Worm (Caenorhabditis elegans) whole organism, L1 larva: ENCODE measurements around the gene R12C12.6.
"Not testable (repeated sequence)": the region's sequence is repeated elsewhere in the genome, so short reads cannot be mapped to it uniquely, and the experiment has no call there.

Source experiments
- C16A3.4 ChIP-seq: fragments of 150-350 bp; optimal IDR thresholded peaks from 2 replicates; lab custom pipeline; 2014; ENCODE audit warnings: missing biosample characterization, missing genetic modification characterization
- C34B4.2 ChIP-seq: sonication (generic microtip); optimal IDR thresholded peaks from 2 replicates; lab custom pipeline; 2017; ENCODE audit warnings: mild to moderate bottlenecking, missing genetic modification characterization, missing compliant biosample characterization
- ama-1 ChIP-seq: fragments of 150-350 bp; optimal IDR thresholded peaks from 2 replicates; lab custom pipeline; 2014
- blmp-1 ChIP-seq: fragments of 150-350 bp; optimal IDR thresholded peaks from 2 replicates; lab custom pipeline; 2014; ENCODE audit warnings: missing biosample characterization, missing genetic modification characterization
- ceh-90 ChIP-seq: sonication (generic microtip); optimal IDR thresholded peaks from 2 replicates; lab custom pipeline; 2016; ENCODE audit warnings: missing genetic modification characterization, missing compliant biosample characterization
- efl-3 ChIP-seq: fragments of 200-800 bp; sonication (Bioruptor generic); optimal IDR thresholded peaks from 2 replicates; lab custom pipeline; 2018; ENCODE audit warnings: mild to moderate bottlenecking, missing genetic modification characterization, missing compliant biosample characterization
- egl-13 ChIP-seq: sonication (generic microtip); optimal IDR thresholded peaks from 2 replicates; lab custom pipeline; 2016; ENCODE audit warnings: missing genotype, missing genetic modification reagents, missing genetic modification characterization, missing compliant biosample characterization
- egl-27 ChIP-seq, 2 experiments: fragments of 150-350 bp in 1 of 2; sonication (generic microtip); optimal IDR thresholded peaks; 3 replicates each; lab custom pipeline; 2017 to 2018; ENCODE audit warnings: missing biosample characterization in 2 of 2, missing genetic modification characterization in 2 of 2, missing genetic modification reagents in 2 of 2
- elt-2 ChIP-seq: sonication (generic microtip); optimal IDR thresholded peaks from 2 replicates; lab custom pipeline; 2016; ENCODE audit warnings: missing genetic modification characterization, mild to moderate bottlenecking, inconsistent platforms, missing compliant biosample characterization, missing genetic modification reagents
- fkh-10 ChIP-seq: sonication (generic microtip); optimal IDR thresholded peaks from 2 replicates; lab custom pipeline; 2017; ENCODE audit warnings: missing biosample characterization, missing genetic modification reagents, missing genetic modification characterization
- fkh-8 ChIP-seq: sonication (generic microtip); optimal IDR thresholded peaks from 2 replicates; lab custom pipeline; 2016; ENCODE audit warnings: mild to moderate bottlenecking, missing genetic modification characterization, missing compliant biosample characterization
- fos-1 ChIP-seq: fragments of 150-350 bp; optimal IDR thresholded peaks from 2 replicates; lab custom pipeline; 2014; ENCODE audit warnings: missing biosample characterization, missing genetic modification characterization
- hlh-17 ChIP-seq: fragments of 200-800 bp; sonication (Bioruptor generic); optimal IDR thresholded peaks from 2 replicates; lab custom pipeline; 2018; ENCODE audit warnings: missing genetic modification characterization, mild to moderate bottlenecking, missing compliant biosample characterization, moderate library complexity, borderline replicate concordance
- hlh-4 ChIP-seq: sonication (generic microtip); optimal IDR thresholded peaks from 2 replicates; lab custom pipeline; 2016; ENCODE audit warnings: mild to moderate bottlenecking, missing genetic modification characterization, missing compliant biosample characterization
- irx-1 ChIP-seq: sonication (generic microtip); optimal IDR thresholded peaks from 2 replicates; lab custom pipeline; 2016; ENCODE audit warnings: missing genetic modification characterization, missing compliant biosample characterization
- isw-1 ChIP-seq: fragments of 200-800 bp; sonication (Bioruptor generic); IDR thresholded peaks from 2 replicates; pipeline ENCODE4 v1.3.6; 2022; ENCODE audit warnings: missing genetic modification characterization, missing compliant biosample characterization
- lin-39 ChIP-seq: fragments of 150-350 bp; optimal IDR thresholded peaks from 2 replicates; lab custom pipeline; 2014; ENCODE audit warnings: missing biosample characterization, missing genetic modification reagents, missing genetic modification characterization
- lir-3 ChIP-seq: sonication (generic microtip); optimal IDR thresholded peaks from 2 replicates; lab custom pipeline; 2016; ENCODE audit warnings: mild to moderate bottlenecking, missing genetic modification characterization, moderate library complexity, missing compliant biosample characterization; ENCODE audit not compliant: poor library complexity
- mep-1 ChIP-seq: fragments of 150-350 bp; optimal IDR thresholded peaks from 2 replicates; lab custom pipeline; 2014; ENCODE audit warnings: missing biosample characterization, missing genetic modification characterization
- nhr-19 ChIP-seq: fragments of 200-800 bp; sonication (Bioruptor generic); conservative IDR thresholded peaks from 2 replicates; pipeline ENCODE4 v1.3.6; 2022; ENCODE audit warnings: missing genetic modification characterization, missing compliant biosample characterization
- nhr-28 ChIP-seq: fragments of 150-350 bp; optimal IDR thresholded peaks from 2 replicates; lab custom pipeline; 2014; ENCODE audit warnings: missing biosample characterization, missing genetic modification characterization
- nhr-47 ChIP-seq: sonication (generic microtip); optimal IDR thresholded peaks from 2 replicates; lab custom pipeline; 2016; ENCODE audit warnings: mild to moderate bottlenecking, missing genetic modification characterization, moderate library complexity, missing compliant biosample characterization
- nhr-71 ChIP-seq: sonication (generic microtip); optimal IDR thresholded peaks from 2 replicates; lab custom pipeline; 2016; ENCODE audit warnings: mild to moderate bottlenecking, missing genetic modification characterization, moderate library complexity, missing compliant biosample characterization
- nhr-77 ChIP-seq: fragments of 150-350 bp; optimal IDR thresholded peaks from 2 replicates; lab custom pipeline; 2014; ENCODE audit warnings: missing biosample characterization, missing genetic modification characterization
- snu-23 ChIP-seq: sonication (generic microtip); optimal IDR thresholded peaks from 2 replicates; lab custom pipeline; 2016; ENCODE audit warnings: missing genetic modification characterization, missing compliant biosample characterization
- swsn-7 ChIP-seq: sonication (generic microtip); optimal IDR thresholded peaks from 2 replicates; lab custom pipeline; 2016; ENCODE audit warnings: missing genetic modification characterization, missing compliant biosample characterization
- tbx-2 ChIP-seq: sonication (generic microtip); optimal IDR thresholded peaks from 2 replicates; lab custom pipeline; 2016; ENCODE audit warnings: missing genetic modification characterization, missing compliant biosample characterization
- unc-130 ChIP-seq: fragments of 150-350 bp; optimal IDR thresholded peaks from 2 replicates; lab custom pipeline; 2017; ENCODE audit warnings: missing biosample characterization, missing genetic modification characterization, inconsistent platforms
- unc-30 ChIP-seq: sonication (generic microtip); optimal IDR thresholded peaks from 2 replicates; lab custom pipeline; 2017; ENCODE audit warnings: missing biosample characterization, missing genetic modification characterization
- unc-86 ChIP-seq: sonication (generic microtip); optimal IDR thresholded peaks from 2 replicates; lab custom pipeline; 2016; ENCODE audit warnings: missing genetic modification characterization, missing compliant biosample characterization
- unc-98 ChIP-seq: fragments of 200-800 bp; sonication (Bioruptor generic); IDR thresholded peaks from 2 replicates; pipeline ENCODE4 v1.3.6; 2022; ENCODE audit warnings: missing genetic modification characterization, missing compliant biosample characterization
- vab-15 ChIP-seq: sonication (generic microtip); optimal IDR thresholded peaks from 2 replicates; lab custom pipeline; 2017; ENCODE audit warnings: missing genotype, mild to moderate bottlenecking, missing genetic modification characterization, missing compliant biosample characterization
- zag-1 ChIP-seq: fragments of 150-350 bp; optimal IDR thresholded peaks from 2 replicates; lab custom pipeline; 2014; ENCODE audit warnings: missing biosample characterization, missing genetic modification characterization
- zip-4 ChIP-seq: fragments of 200-800 bp; sonication (Bioruptor generic); optimal IDR thresholded peaks from 2 replicates; lab custom pipeline; 2018; ENCODE audit warnings: mild to moderate bottlenecking, missing genetic modification characterization, moderate library complexity, missing compliant biosample characterization
- ztf-11 ChIP-seq, 2 experiments: sonication (generic microtip); optimal IDR thresholded peaks; 2 replicates each; lab custom pipeline; 2016 to 2017; ENCODE audit warnings: missing genetic modification characterization in 2 of 2, missing biosample characterization in 1 of 2, missing compliant biosample characterization in 1 of 2

R12C12.6 gene

DNA sequence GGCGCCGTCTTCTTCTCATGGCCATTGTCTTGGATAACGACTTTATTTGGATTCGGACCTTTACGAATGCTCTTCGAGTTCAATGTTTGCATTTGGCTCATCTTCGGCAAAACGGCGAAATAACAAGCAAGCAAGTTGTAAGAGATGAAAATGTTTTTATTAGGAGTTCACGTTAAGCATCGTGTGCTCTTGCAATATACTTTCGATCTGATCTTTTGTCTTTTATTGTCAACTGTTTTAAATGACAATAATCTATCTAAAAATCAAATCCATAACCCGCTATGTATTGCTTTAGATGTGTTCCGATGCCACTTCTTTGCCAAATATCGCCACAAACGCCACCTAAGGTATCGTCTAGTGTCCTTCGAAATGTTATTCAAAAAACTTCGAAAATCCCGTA, 31.3 kb downstream of the R12C12.6 start, which contains the start of gene ZK84.5:
TSS of gene ZK84.5 (minus strand) at position 101 of the 400 bp plus-strand sequence.
- TF ChIP-seq vab-15 (no peak), tbx-2 (tag; lab: Kevin White, UChicago) (no peak), lir-3 (no peak), swsn-7 (tag; lab: Kevin White, UChicago) (no peak), unc-130 (no peak), ceh-90 (no peak), efl-3 (GFP tag; lab: Kevin White, UChicago) (no peak), hlh-4 (tag; lab: Kevin White, UChicago) (no peak), ztf-11 (tag; optimal IDR thresholded peaks at IDR 0.05; lab: Kevin White, UChicago) (no peak), unc-30 (tag; lab: Kevin White, UChicago) (no peak), nhr-28 (no peak), C16A3.4 (tag; lab: Kevin White, UChicago) (no peak), nhr-71 (tag; lab: Kevin White, UChicago) (no peak), fos-1 (tag; lab: Kevin White, UChicago) (no peak), zag-1 (tag; lab: Kevin White, UChicago) (no peak), hlh-17 (no peak), elt-2 (no peak)

DNA sequence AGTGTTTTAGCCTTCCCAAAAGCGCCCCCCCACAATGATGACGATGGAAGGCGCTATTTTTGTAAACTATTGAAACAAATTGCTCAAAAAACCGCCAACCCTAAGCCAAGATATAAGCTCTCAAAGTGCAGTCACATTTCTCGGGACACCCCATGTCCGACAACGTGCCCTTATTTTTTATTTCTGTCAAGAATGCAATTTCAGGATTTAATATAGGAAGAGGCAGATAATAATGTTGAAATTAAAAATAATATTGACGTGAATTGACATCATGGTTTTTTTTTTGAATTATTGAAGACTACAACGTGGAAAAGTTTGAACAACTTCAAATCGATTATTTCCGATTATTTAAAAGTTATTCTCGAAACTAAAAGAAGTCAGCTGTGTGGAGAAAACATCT, 33.6 kb downstream of the R12C12.6 start, which contains the start of gene ZK84.2:
TSS of gene ZK84.2 (plus strand) at position 301 of the 400 bp plus-strand sequence.
- TF ChIP-seq blmp-1, C34B4.2, unc-86 (tag; lab: Kevin White, UChicago): not testable (repeated sequence)

ce11 chrII:6010544-6010943, 37.1 kb downstream of the R12C12.6 start, which contains the start of gene ins-20:
ins-20 (plus strand) TSS chrII:6010844.
- TF ChIP-seq fkh-8 (no peak), snu-23 (GFP tag; lab: Kevin White, UChicago) (no peak), nhr-47 (tag; lab: Kevin White, UChicago) (no peak), irx-1 (tag; lab: Kevin White, UChicago) (no peak), blmp-1 (tag; lab: Kevin White, UChicago) (no peak), nhr-19 (no peak), ztf-11 (tag; optimal IDR thresholded peaks at IDR 0.05; lab: Kevin White, UChicago) (no peak), isw-1 (GFP tag; lab: Robert Waterston, UW) (no peak), tbx-2 (tag; lab: Kevin White, UChicago) (no peak), zag-1 (tag; lab: Kevin White, UChicago) (no peak), lin-39 (no peak), ceh-90 (no peak), unc-130 (no peak), unc-98 (GFP tag; lab: Robert Waterston, UW) (no peak), mep-1 (tag; lab: Kevin White, UChicago) (no peak), ama-1 (lab: Kevin White, UChicago) (no peak)

- TF ChIP-seq egl-13 (tag; lab: Kevin White, UChicago); egl-27 (tag; optimal IDR thresholded peaks at IDR 0.05; lab: Kevin White, UChicago); nhr-77 (tag; lab: Kevin White, UChicago): not testable (repeated sequence)
These were observed 38.8 kb downstream of the R12C12.6 start, which contains the start of gene ZK84.4 for ce11 chrII:6008887-6009286. ZK84.4 (minus strand) TSS chrII:6008987.

DNA sequence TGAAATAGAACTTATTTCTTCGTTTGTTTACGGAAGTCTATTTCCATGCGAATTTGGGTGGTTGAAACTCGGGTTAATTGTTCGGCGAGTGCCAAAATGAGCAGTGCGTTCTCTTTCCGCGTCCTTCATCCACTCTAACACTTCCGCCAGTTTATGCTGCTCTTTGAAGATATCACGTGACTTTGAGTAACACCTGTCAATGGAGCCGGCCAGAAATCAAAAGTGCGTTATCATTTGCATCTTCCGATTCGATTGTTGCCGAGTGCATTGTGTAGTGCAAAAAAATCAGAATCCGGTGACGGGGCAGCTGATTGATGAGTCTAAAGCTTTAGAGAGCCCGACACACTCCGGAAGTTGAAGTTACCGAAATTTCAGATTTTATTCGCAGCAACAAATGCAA, 46.7 kb downstream of the R12C12.6 start:
- TF ChIP-seq fos-1 (tag; lab: Kevin White, UChicago) (no peak), nhr-77 (tag; lab: Kevin White, UChicago) (no peak), zip-4 (GFP tag; lab: Kevin White, UChicago) (no peak), nhr-71 (tag; lab: Kevin White, UChicago) (peak; percentile 50), fkh-10 (GFP tag; lab: Kevin White, UChicago) (no peak), mep-1 (tag; lab: Kevin White, UChicago) (no peak)
